Fruit fly (Drosophila melanogaster): ENCODE results near the gene xit.

The xit gene

DNA sequence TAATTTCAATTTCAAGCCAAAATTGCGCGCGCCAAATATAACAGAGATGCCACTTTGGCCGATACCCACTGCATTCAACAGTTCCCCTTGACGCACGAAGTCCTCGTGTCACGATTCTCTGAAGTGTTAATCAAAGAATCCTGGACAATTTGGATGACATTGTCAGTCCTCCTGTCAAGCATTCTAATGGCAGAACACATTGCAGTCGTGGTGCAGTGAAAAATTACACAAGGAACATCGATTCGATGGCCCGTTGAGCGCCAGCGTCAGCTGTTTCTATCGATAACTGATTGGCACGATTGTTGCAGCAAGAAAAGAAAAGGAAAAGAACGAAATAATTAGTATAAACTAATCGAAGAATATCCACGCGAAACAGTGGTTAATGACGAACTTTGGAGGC, 3.4 kb downstream of the xit start, which contains the start of gene nonC (continued):
- TF ChIP-seq Sox100B (GFP tag; optimal IDR thresholded peaks at IDR 0.05) (no peak), Sin3A (optimal IDR thresholded peaks at IDR 0.05) (peak; percentile 85), CTCF (GFP tag; optimal IDR thresholded peaks at IDR 0.05) (no peak), CG13296 (GFP tag; optimal IDR thresholded peaks at IDR 0.05) (no peak), lbe (GFP tag; optimal IDR thresholded peaks at IDR 0.05) (no peak), cato (GFP tag; optimal IDR thresholded peaks at IDR 0.05; ENCODE audit: borderline replicate concordance) (no peak), stwl (tag; optimal IDR thresholded peaks at IDR 0.05) (peak; percentile 37), CG18262 (tag; optimal IDR thresholded peaks at IDR 0.05) (no peak), p53 (GFP tag; optimal IDR thresholded peaks at IDR 0.05) (no peak), gcm (GFP tag; optimal IDR thresholded peaks at IDR 0.05) (no peak), hth (optimal IDR thresholded peaks at IDR 0.05) (no peak), CG9797 (GFP tag; optimal IDR thresholded peaks at IDR 0.05) (peak; percentile 55), CG4617 (GFP tag; optimal IDR thresholded peaks at IDR 0.05; ENCODE audit: borderline replicate concordance) (peak; percentile 40), bbx (GFP tag; IDR thresholded peaks at IDR 0.05; ENCODE audit: partially characterized antibody) (peak; percentile 85), crol (GFP tag; IDR thresholded peaks at IDR 0.05) (no peak), CG8765 (GFP tag; IDR thresholded peaks at IDR 0.05) (no peak), tna (GFP tag; IDR thresholded peaks at IDR 0.05; ENCODE audit: partially characterized antibody) (peak; percentile 84), Hmx (GFP tag; optimal IDR thresholded peaks at IDR 0.05) (no peak), CG14441 (GFP tag; IDR thresholded peaks at IDR 0.05) (no peak), CG4730 (GFP tag; IDR thresholded peaks at IDR 0.05) (no peak), disco-r (GFP tag; optimal IDR thresholded peaks at IDR 0.05) (no peak), CG6765 (GFP tag; optimal IDR thresholded peaks at IDR 0.05) (no peak), CHES-1-like (GFP tag; optimal IDR thresholded peaks at IDR 0.05) (no peak), Bdp1 (GFP tag; optimal IDR thresholded peaks at IDR 0.05) (no peak), slp2 (GFP tag; optimal IDR thresholded peaks at IDR 0.05) (no peak), CG17186 (GFP tag; optimal IDR thresholded peaks at IDR 0.05) (peak; percentile 82), nerfin-1 (tag; optimal IDR thresholded peaks at IDR 0.05) (no peak), ato (GFP tag; IDR thresholded peaks at IDR 0.05; ENCODE audit: partially characterized antibody) (peak; percentile 65), CG11398 (GFP tag; optimal IDR thresholded peaks at IDR 0.05) (no peak), D (optimal IDR thresholded peaks at IDR 0.05) (no peak), D (GFP tag; optimal IDR thresholded peaks at IDR 0.05) (no peak), cad (GFP tag; optimal IDR thresholded peaks at IDR 0.05) (no peak), Bgb (GFP tag; IDR thresholded peaks at IDR 0.05; ENCODE audit: partially characterized antibody) (peak; percentile 89), CG11085 (GFP tag; IDR thresholded peaks at IDR 0.05) (no peak), pfk (GFP tag; optimal IDR thresholded peaks at IDR 0.05) (no peak), Lim3 (GFP tag; IDR thresholded peaks at IDR 0.05) (no peak), fru (optimal IDR thresholded peaks at IDR 0.05) (no peak), danr (GFP tag; IDR thresholded peaks at IDR 0.05) (no peak), ac (GFP tag; optimal IDR thresholded peaks at IDR 0.05) (no peak), CG14014 (GFP tag; IDR thresholded peaks at IDR 0.05) (no peak), CG3407 (GFP tag; optimal IDR thresholded peaks at IDR 0.05) (no peak), CkIIα-i1 (GFP tag; IDR thresholded peaks at IDR 0.05) (no peak), schlank (tag; optimal IDR thresholded peaks at IDR 0.05) (no peak), cas (GFP tag; IDR thresholded peaks at IDR 0.05) (no peak), CG7963 (GFP tag; IDR thresholded peaks at IDR 0.05; ENCODE audit: partially characterized antibody) (peak; percentile 65; the same call in 2 of the 3 replicates), al (GFP tag; IDR thresholded peaks at IDR 0.05) (no peak), CG16813 (GFP tag; IDR thresholded peaks at IDR 0.05; ENCODE audit: partially characterized antibody) (peak; percentile 90), CG8281 (tag; optimal IDR thresholded peaks at IDR 0.05) (no peak), CG11696 (GFP tag; IDR thresholded peaks at IDR 0.05) (no peak), H2.0 (GFP tag; IDR thresholded peaks at IDR 0.05) (no peak), CG6791 (GFP tag; IDR thresholded peaks at IDR 0.05; ENCODE audit: partially characterized antibody) (peak; percentile 78), CG8478 (optimal IDR thresholded peaks at IDR 0.05) (no peak), ttk (GFP tag; IDR thresholded peaks at IDR 0.05) (no peak), mld (GFP tag; IDR thresholded peaks at IDR 0.05; ENCODE audit: partially characterized antibody) (peak; percentile 70; the same call in 2 of the 3 replicates)
